Worm (Caenorhabditis elegans) whole organism, young adult: ENCODE results near the gene Y69A2AR.32.

Experiments used
- B0019.2 ChIP-seq: fragments of 200-800 bp; sonication (Bioruptor generic); conservative IDR thresholded peaks from 2 replicates; pipeline ENCODE4 v1.3.6; 2022; ENCODE audit warnings: missing genetic modification reagents, missing genetic modification characterization, missing compliant biosample characterization
- B0035.1 ChIP-seq: sonication (generic microtip); optimal IDR thresholded peaks from 2 replicates; lab custom pipeline; 2016; ENCODE audit warnings: missing genetic modification characterization, mild to moderate bottlenecking, missing compliant biosample characterization, missing genotype, missing genetic modification reagents
- B0261.1 ChIP-seq: sonication (generic microtip); optimal IDR thresholded peaks from 2 replicates; lab custom pipeline; 2016; ENCODE audit warnings: mild to moderate bottlenecking, missing genetic modification characterization, moderate library complexity, missing compliant biosample characterization
- F23B12.7 ChIP-seq: sonication (generic microtip); optimal IDR thresholded peaks from 2 replicates; lab custom pipeline; 2017; ENCODE audit warnings: missing genetic modification characterization, mild to moderate bottlenecking, missing compliant biosample characterization, antibody characterized with exemption, moderate library complexity; ENCODE audit not compliant: insufficient read depth
- F52B5.7 ChIP-seq: sonication (generic microtip); optimal IDR thresholded peaks from 2 replicates; lab custom pipeline; 2016; ENCODE audit warnings: mild to moderate bottlenecking, missing genetic modification characterization, missing compliant biosample characterization
- F57A8.1 ChIP-seq: fragments of 200-800 bp; sonication (Bioruptor generic); optimal IDR thresholded peaks from 2 replicates; lab custom pipeline; 2018; ENCODE audit warnings: mild to moderate bottlenecking, missing genetic modification characterization, moderate library complexity, missing compliant biosample characterization
- K12H6.12 ChIP-seq: fragments of 200-800 bp; sonication (Bioruptor generic); optimal IDR thresholded peaks from 2 replicates; lab custom pipeline; 2018; ENCODE audit warnings: mild to moderate bottlenecking, missing genetic modification characterization, missing compliant biosample characterization
- T07F8.4 ChIP-seq: sonication (generic microtip); optimal IDR thresholded peaks from 2 replicates; lab custom pipeline; 2016; ENCODE audit warnings: mild to moderate bottlenecking, missing genetic modification characterization, moderate library complexity, missing compliant biosample characterization
- Y53F4B.3 ChIP-seq: fragments of 200-800 bp; sonication (Bioruptor generic); IDR thresholded peaks from 2 replicates; pipeline ENCODE4 v1.3.6; 2022; ENCODE audit warnings: missing genetic modification reagents, missing genetic modification characterization, missing compliant biosample characterization
- Y53G8AR.9 ChIP-seq: fragments of 200-800 bp; sonication (Bioruptor generic); conservative IDR thresholded peaks from 2 replicates; pipeline ENCODE4 v1.3.6; 2022; ENCODE audit warnings: missing genetic modification reagents, missing genetic modification characterization, missing compliant biosample characterization
- Y95B8A.8 ChIP-seq: fragments of 200-800 bp; sonication (Bioruptor generic); IDR thresholded peaks from 2 replicates; pipeline ENCODE4 v1.3.6; 2022; ENCODE audit warnings: missing genetic modification reagents, missing genetic modification characterization, missing compliant biosample characterization
- ccch-3 ChIP-seq: fragments of 200-800 bp; sonication (Bioruptor generic); optimal IDR thresholded peaks from 2 replicates; lab custom pipeline; 2018; ENCODE audit warnings: mild to moderate bottlenecking, missing genetic modification characterization, missing compliant biosample characterization
- ceh-27 ChIP-seq: fragments of 200-800 bp; sonication (Bioruptor generic); optimal IDR thresholded peaks from 2 replicates; lab custom pipeline; 2018; ENCODE audit warnings: mild to moderate bottlenecking, missing genetic modification characterization, moderate library complexity, missing compliant biosample characterization
- ceh-58 ChIP-seq: fragments of 200-800 bp; sonication (Bioruptor generic); IDR thresholded peaks from 2 replicates; pipeline ENCODE4 v1.3.6; 2022; ENCODE audit warnings: missing genetic modification characterization, missing compliant biosample characterization
- dox-1 ChIP-seq: fragments of 200-800 bp; sonication (Bioruptor generic); IDR thresholded peaks from 2 replicates; pipeline ENCODE4 v1.3.6; 2022; ENCODE audit warnings: missing genetic modification reagents, missing genetic modification characterization, missing compliant biosample characterization
- dpff-1 ChIP-seq: sonication (generic microtip); optimal IDR thresholded peaks from 2 replicates; lab custom pipeline; 2017; ENCODE audit warnings: mild to moderate bottlenecking, missing genetic modification characterization, missing compliant biosample characterization
- egl-18 ChIP-seq: fragments of 200-800 bp; sonication (Bioruptor generic); IDR thresholded peaks from 2 replicates; pipeline ENCODE4 v1.3.6; 2022; ENCODE audit warnings: missing genetic modification reagents, missing genetic modification characterization, missing compliant biosample characterization
- ekl-4 ChIP-seq: fragments of 200-800 bp; sonication (Bioruptor generic); IDR thresholded peaks from 2 replicates; pipeline ENCODE4 v1.3.6; 2022; ENCODE audit warnings: missing genetic modification reagents, missing genetic modification characterization, missing compliant biosample characterization
- him-1 ChIP-seq: sonication (generic microtip); optimal IDR thresholded peaks from 2 replicates; lab custom pipeline; 2016; ENCODE audit warnings: missing genotype, missing genetic modification reagents, missing genetic modification characterization, missing compliant biosample characterization
- hmg-1.2 ChIP-seq: fragments of 200-800 bp; sonication (Bioruptor generic); IDR thresholded peaks from 2 replicates; pipeline ENCODE4 v1.3.6; 2022; ENCODE audit warnings: missing genetic modification reagents, missing genetic modification characterization, missing compliant biosample characterization
- lin-35 ChIP-seq, 3 experiments: fragments of 150-350 bp in 2 of 3; sonication (generic microtip) in 1 of 3; optimal IDR thresholded peaks; 2 replicates each; lab custom pipeline; 2014 to 2018; ENCODE audit warnings: missing biosample characterization in 3 of 3, missing genetic modification characterization in 3 of 3, missing genetic modification reagents in 3 of 3
- madf-3 ChIP-seq: fragments of 200-800 bp; sonication (Bioruptor generic); IDR thresholded peaks from 2 replicates; pipeline ENCODE4 v1.3.6; 2022; ENCODE audit warnings: missing genetic modification reagents, missing genetic modification characterization, missing compliant biosample characterization
- madf-6 ChIP-seq: fragments of 200-800 bp; sonication (Bioruptor generic); IDR thresholded peaks from 2 replicates; pipeline ENCODE4 v1.3.6; 2022; ENCODE audit warnings: missing genetic modification reagents, missing genetic modification characterization, missing compliant biosample characterization
- mcd-1 ChIP-seq: fragments of 200-800 bp; sonication (Bioruptor generic); IDR thresholded peaks from 2 replicates; pipeline ENCODE4 v1.3.6; 2022; ENCODE audit warnings: missing genetic modification reagents, missing genetic modification characterization, missing compliant biosample characterization
- nhr-27 ChIP-seq: fragments of 200-800 bp; sonication (Bioruptor generic); optimal IDR thresholded peaks from 2 replicates; lab custom pipeline; 2018; ENCODE audit warnings: mild to moderate bottlenecking, missing genetic modification characterization, moderate library complexity, missing compliant biosample characterization
- nhr-80 ChIP-seq: sonication (generic microtip); optimal IDR thresholded peaks from 2 replicates; lab custom pipeline; 2016; ENCODE audit warnings: missing genetic modification characterization, missing compliant biosample characterization
- rec-8 ChIP-seq, 2 experiments: sonication (generic microtip); optimal IDR thresholded peaks; 2 replicates each; lab custom pipeline; 2016; ENCODE audit warnings: mild to moderate bottlenecking in 2 of 2, missing genetic modification characterization in 2 of 2, missing genetic modification reagents in 2 of 2, missing genotype in 2 of 2, missing biosample characterization in 1 of 2, missing compliant biosample characterization in 1 of 2, moderate library complexity in 1 of 2
- repo-1 ChIP-seq: sonication (generic microtip); optimal IDR thresholded peaks from 2 replicates; lab custom pipeline; 2017; ENCODE audit warnings: mild to moderate bottlenecking, missing genetic modification characterization, missing compliant biosample characterization
- sdz-38 ChIP-seq: sonication (generic microtip); optimal IDR thresholded peaks from 2 replicates; lab custom pipeline; 2016; ENCODE audit warnings: missing genotype, missing genetic modification characterization, missing compliant biosample characterization
- snpc-3.4 ChIP-seq: sonication (generic microtip); optimal IDR thresholded peaks from 2 replicates; lab custom pipeline; 2017; ENCODE audit warnings: missing genetic modification characterization, mild to moderate bottlenecking, missing compliant biosample characterization, antibody characterized with exemption, moderate library complexity, missing genotype, missing genetic modification reagents
- xnd-1 ChIP-seq: sonication (generic microtip); optimal IDR thresholded peaks from 2 replicates; lab custom pipeline; 2016; ENCODE audit warnings: missing genotype, missing genetic modification reagents, missing genetic modification characterization, missing compliant biosample characterization
- zim-3 ChIP-seq: sonication (generic microtip); optimal IDR thresholded peaks from 2 replicates; lab custom pipeline; 2017; ENCODE audit warnings: mild to moderate bottlenecking, missing genetic modification characterization, moderate library complexity, missing compliant biosample characterization
- ztf-22 ChIP-seq: fragments of 200-800 bp; sonication (Bioruptor generic); optimal IDR thresholded peaks from 2 replicates; lab custom pipeline; 2018; ENCODE audit warnings: mild to moderate bottlenecking, missing genetic modification characterization, moderate library complexity, missing compliant biosample characterization
- ztf-3 ChIP-seq: fragments of 200-800 bp; sonication (Bioruptor generic); optimal IDR thresholded peaks from 2 replicates; lab custom pipeline; 2018; ENCODE audit warnings: mild to moderate bottlenecking, missing genetic modification characterization, missing compliant biosample characterization

Gene Y69A2AR.32

DNA sequence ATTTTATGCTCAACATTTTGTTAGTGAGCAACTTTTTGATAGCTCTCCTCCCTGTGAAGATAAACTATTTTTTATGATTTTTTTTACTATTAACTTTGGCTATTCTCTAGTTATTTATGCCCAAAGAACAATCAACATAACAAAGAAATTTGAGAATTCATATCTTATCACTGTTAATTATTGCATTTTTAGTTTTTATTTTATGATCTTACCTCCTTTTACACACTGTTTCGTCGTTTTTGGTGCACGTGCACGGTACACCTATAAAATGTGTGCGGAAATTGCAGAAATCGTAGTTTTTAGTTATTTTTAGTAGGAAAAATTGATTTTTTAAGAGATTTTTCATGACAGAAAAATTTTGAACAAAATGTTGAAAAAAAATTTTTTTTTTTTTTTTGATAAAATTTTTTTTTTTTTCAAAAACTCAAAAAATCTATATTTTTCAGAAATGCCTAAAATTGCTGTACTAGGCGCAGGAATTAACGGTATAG is 3.6 kb downstream of the Y69A2AR.32 start, which contains the start of gene daao-1:
TSS of gene daao-1 (plus strand) at position 441 of the 491 bp plus-strand sequence.
- TF ChIP-seq madf-6 (GFP tag; lab: Robert Waterston, UW) (no peak), Y53G8AR.9 (GFP tag; lab: Robert Waterston, UW) (no peak), him-1 (no peak), ekl-4 (GFP tag; lab: Robert Waterston, UW) (no peak), B0035.1 (tag; lab: Kevin White, UChicago) (no peak), F52B5.7 (tag; lab: Kevin White, UChicago) (no peak), Y53F4B.3 (GFP tag; lab: Robert Waterston, UW) (no peak), F23B12.7 (no peak), ceh-58 (GFP tag; lab: Robert Waterston, UW) (no peak), ccch-3 (GFP tag; lab: Kevin White, UChicago) (no peak)
- TF ChIP-seq, all 124 proteins: peak for 0

DNA sequence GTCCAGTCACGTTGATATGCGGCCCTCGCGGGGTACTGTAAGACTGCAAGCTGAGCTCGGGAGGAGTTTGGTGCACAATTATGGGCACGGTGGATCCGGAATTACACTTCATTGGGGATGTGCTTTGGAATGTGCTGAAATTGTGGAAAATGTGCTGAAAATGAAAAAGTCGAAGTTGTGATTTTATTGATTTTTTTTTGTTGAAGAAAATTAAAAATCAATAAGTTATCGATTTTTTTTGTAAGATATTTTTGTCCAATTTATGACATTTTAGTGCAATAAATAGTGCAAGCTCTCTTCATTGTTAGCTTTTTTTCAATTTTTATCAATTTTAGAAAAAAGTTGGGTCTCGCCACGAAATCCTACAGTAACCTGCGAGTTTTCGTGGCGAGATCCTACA is 6.6 kb downstream of the Y69A2AR.32 start:
- no peak for TF ChIP-seq K12H6.12
- no peak for TF ChIP-seq ztf-3 (GFP tag; lab: Kevin White, UChicago)

DNA sequence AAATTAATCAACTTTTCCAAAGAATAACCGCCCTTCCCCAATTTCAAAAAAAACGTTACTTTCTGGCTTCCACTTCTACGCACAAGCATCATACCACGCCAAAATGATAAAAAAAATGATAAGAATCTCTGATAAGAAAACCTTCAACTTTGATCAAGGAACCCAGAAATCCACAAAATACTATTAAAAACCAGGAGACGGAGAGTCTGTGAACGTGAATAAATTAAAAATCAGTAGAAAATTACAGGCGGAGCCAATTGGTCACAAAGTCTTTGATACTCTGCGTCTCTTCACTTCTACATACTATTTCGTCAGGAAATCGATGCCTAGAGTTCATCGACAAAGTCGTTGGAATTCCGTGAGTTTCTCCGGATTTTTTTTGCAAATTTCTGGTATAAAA is 8.4 kb downstream of the Y69A2AR.32 start, which contains the start of gene smf-3:
TSS of gene smf-3 (plus strand) at position 259 of the 400 bp plus-strand sequence.
- TF ChIP-seq nhr-80 (tag; lab: Kevin White, UChicago) = peak; percentile 81
- no peak for TF ChIP-seq ztf-22 (GFP tag; lab: Kevin White, UChicago)
- TF ChIP-seq ztf-3 (GFP tag; lab: Kevin White, UChicago) = no peak
- TF ChIP-seq ceh-27 (GFP tag; lab: Kevin White, UChicago) = no peak
- TF ChIP-seq mcd-1 = no peak
- TF ChIP-seq snpc-3.4 (tag; lab: Kevin White, UChicago) = no peak
- no peak for TF ChIP-seq B0261.1 (tag; lab: Kevin White, UChicago)
- TF ChIP-seq hmg-1.2 (GFP tag; lab: Robert Waterston, UW) = peak; percentile 61
- TF ChIP-seq, all 124 proteins: peak for 2

DNA sequence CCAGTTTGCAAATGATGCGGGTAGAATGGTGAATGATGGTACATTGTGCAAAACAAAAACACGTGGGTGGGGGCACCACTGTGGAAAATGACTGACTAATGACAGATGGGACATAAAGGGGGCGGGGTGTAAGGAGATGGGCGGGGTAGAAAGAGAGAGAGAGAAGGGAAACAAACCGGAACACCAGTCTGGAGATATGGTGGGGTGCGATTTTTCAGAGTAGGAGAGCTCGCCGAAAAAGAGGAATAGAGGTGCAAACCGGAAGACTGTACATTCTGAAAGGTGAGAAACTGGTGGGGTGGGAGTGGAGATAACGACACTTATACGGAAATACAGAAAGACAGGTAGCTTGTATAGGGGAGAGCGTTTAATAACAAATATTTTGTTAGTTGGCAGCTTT is 17.9 kb downstream of the Y69A2AR.32 start, which contains the start of gene ngn-1:
TSS of gene ngn-1 (minus strand) at position 101 of the 400 bp plus-strand sequence.
- TF ChIP-seq egl-18 (GFP tag; lab: Robert Waterston, UW) (no peak), F23B12.7 (no peak), T07F8.4 (no peak), dpff-1 (tag; lab: Kevin White, UChicago) (no peak), rec-8 (tag; optimal IDR thresholded peaks at IDR 0.05; lab: Kevin White, UChicago) (no peak), ccch-3 (GFP tag; lab: Kevin White, UChicago) (no peak), ztf-22 (GFP tag; lab: Kevin White, UChicago) (no peak), zim-3 (tag; lab: Kevin White, UChicago) (no peak), sdz-38 (tag; lab: Kevin White, UChicago) (no peak), Y53F4B.3 (GFP tag; lab: Robert Waterston, UW) (no peak), dox-1 (GFP tag; lab: Robert Waterston, UW) (no peak), lin-35 (GFP tag; optimal IDR thresholded peaks at IDR 0.05; lab: Kevin White, UChicago) (no peak)

DNA sequence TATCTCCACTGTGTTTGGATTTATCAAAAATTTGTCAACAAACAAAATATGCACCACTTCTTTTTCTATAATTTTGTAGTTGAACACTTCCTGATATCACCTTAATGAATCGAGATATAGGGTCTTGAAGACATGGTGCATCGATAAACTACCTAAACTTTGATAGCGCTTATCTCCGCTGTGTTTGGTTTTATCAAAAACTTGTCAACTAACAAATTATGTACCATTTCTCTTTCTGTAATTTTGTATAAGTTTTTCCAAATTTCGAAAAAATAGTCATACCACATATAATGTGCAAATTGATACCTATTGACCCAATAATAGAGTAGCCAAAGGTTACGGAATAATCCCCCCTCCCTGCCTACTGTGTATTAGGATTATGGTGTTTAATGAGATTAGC is 19.9 kb downstream of the Y69A2AR.32 start:
- TF ChIP-seq Y95B8A.8 (GFP tag; lab: Robert Waterston, UW) (no peak), nhr-27 (tag; lab: Kevin White, UChicago) (no peak), F57A8.1 (GFP tag; lab: Kevin White, UChicago) (no peak), repo-1 (tag; lab: Kevin White, UChicago) (no peak), xnd-1 (tag; lab: Kevin White, UChicago) (no peak), B0019.2 (GFP tag; lab: Robert Waterston, UW) (no peak), madf-3 (GFP tag; lab: Robert Waterston, UW) (no peak)
- TF ChIP-seq, all 124 proteins: peak for 0
